Worm (Caenorhabditis elegans) whole organism, mixed stage, embryonic: Measurements from ENCODE around the gene clec-73.

ENCODE experiments used
- M03D4.4 ChIP-seq: sonication (generic microtip); optimal IDR thresholded peaks from 2 replicates; lab custom pipeline; 2017; ENCODE audit warnings: mild to moderate bottlenecking, missing genetic modification characterization, missing compliant biosample characterization
- bed-3 ChIP-seq: fragments of 200-800 bp; sonication (Bioruptor generic); optimal IDR thresholded peaks from 3 replicates; lab custom pipeline; 2018; ENCODE audit warnings: mild to moderate bottlenecking, missing genetic modification characterization, moderate library complexity, missing compliant biosample characterization
- blmp-1 ChIP-seq: fragments of 150-350 bp; optimal IDR thresholded peaks from 2 replicates; lab custom pipeline; 2014; ENCODE audit warnings: missing biosample characterization, missing genetic modification characterization
- ceh-39 ChIP-seq: fragments of 150-350 bp; optimal IDR thresholded peaks from 2 replicates; lab custom pipeline; 2014; ENCODE audit warnings: missing biosample characterization, missing genetic modification characterization
- ceh-43 ChIP-seq: fragments of 200-800 bp; sonication (Bioruptor generic); optimal IDR thresholded peaks from 2 replicates; lab custom pipeline; 2018; ENCODE audit warnings: mild to moderate bottlenecking, missing genetic modification characterization, moderate library complexity, missing compliant biosample characterization
- ceh-83 ChIP-seq: fragments of 200-800 bp; sonication (Bioruptor generic); optimal IDR thresholded peaks from 2 replicates; lab custom pipeline; 2018; ENCODE audit warnings: mild to moderate bottlenecking, missing genetic modification characterization, missing compliant biosample characterization
- ces-1 ChIP-seq: fragments of 150-350 bp; optimal IDR thresholded peaks from 2 replicates; lab custom pipeline; 2014; ENCODE audit warnings: missing biosample characterization, missing genetic modification reagents, missing genetic modification characterization
- cnd-1 ChIP-seq: fragments of 200-800 bp; sonication (Bioruptor generic); optimal IDR thresholded peaks from 2 replicates; lab custom pipeline; 2018; ENCODE audit warnings: mild to moderate bottlenecking, missing genetic modification characterization, missing compliant biosample characterization
- drap-1 ChIP-seq: fragments of 200-800 bp; sonication (Bioruptor generic); optimal IDR thresholded peaks from 3 replicates; lab custom pipeline; 2018; ENCODE audit warnings: mild to moderate bottlenecking, missing genetic modification characterization, missing compliant biosample characterization
- elt-1 ChIP-seq: sonication (generic microtip); optimal IDR thresholded peaks from 2 replicates; lab custom pipeline; 2017; ENCODE audit warnings: missing genetic modification characterization, mild to moderate bottlenecking, missing compliant biosample characterization, antibody characterized with exemption, moderate library complexity, borderline replicate concordance; ENCODE audit not compliant: insufficient read depth
- elt-3 ChIP-seq: fragments of 150-350 bp; optimal IDR thresholded peaks from 2 replicates; lab custom pipeline; 2014; ENCODE audit warnings: missing biosample characterization, missing genetic modification characterization
- flh-1 ChIP-seq: fragments of 200-800 bp; sonication (Bioruptor generic); optimal IDR thresholded peaks from 2 replicates; lab custom pipeline; 2018; ENCODE audit warnings: mild to moderate bottlenecking, missing genetic modification characterization, moderate library complexity, missing compliant biosample characterization
- ham-2 ChIP-seq: fragments of 200-800 bp; sonication (Bioruptor generic); optimal IDR thresholded peaks from 2 replicates; lab custom pipeline; 2018; ENCODE audit warnings: mild to moderate bottlenecking, missing genetic modification characterization, missing compliant biosample characterization
- hlh-1 ChIP-seq: fragments of 150-350 bp; optimal IDR thresholded peaks from 2 replicates; lab custom pipeline; 2014; ENCODE audit warnings: missing biosample characterization, missing genetic modification reagents, missing genetic modification characterization
- lin-13 ChIP-seq: fragments of 150-350 bp; optimal IDR thresholded peaks from 2 replicates; lab custom pipeline; 2014; ENCODE audit warnings: missing biosample characterization, missing genetic modification characterization
- lin-32 ChIP-seq: fragments of 200-800 bp; sonication (Bioruptor generic); optimal IDR thresholded peaks from 2 replicates; lab custom pipeline; 2018; ENCODE audit warnings: mild to moderate bottlenecking, missing genetic modification characterization, missing compliant biosample characterization
- lsy-2 ChIP-seq: fragments of 150-350 bp; optimal IDR thresholded peaks from 2 replicates; lab custom pipeline; 2014; ENCODE audit warnings: missing biosample characterization, missing genetic modification characterization
- mab-5 ChIP-seq: fragments of 150-350 bp; optimal IDR thresholded peaks from 2 replicates; lab custom pipeline; 2014; ENCODE audit warnings: missing biosample characterization, missing genetic modification characterization
- mls-2 ChIP-seq: sonication (generic microtip); optimal IDR thresholded peaks from 2 replicates; lab custom pipeline; 2016; ENCODE audit warnings: mild to moderate bottlenecking, missing genetic modification characterization, moderate library complexity, missing compliant biosample characterization
- nhr-12 ChIP-seq: fragments of 150-350 bp; optimal IDR thresholded peaks from 2 replicates; lab custom pipeline; 2014; ENCODE audit warnings: missing biosample characterization, missing genetic modification characterization
- nhr-2 ChIP-seq: fragments of 150-350 bp; optimal IDR thresholded peaks from 2 replicates; lab custom pipeline; 2014; ENCODE audit warnings: missing biosample characterization, missing genetic modification characterization
- nhr-237 ChIP-seq: fragments of 150-350 bp; optimal IDR thresholded peaks from 2 replicates; lab custom pipeline; 2014; ENCODE audit warnings: missing biosample characterization, missing genetic modification characterization
- nhr-28 ChIP-seq: fragments of 150-350 bp; optimal IDR thresholded peaks from 2 replicates; lab custom pipeline; 2014; ENCODE audit warnings: missing biosample characterization, missing genetic modification characterization
- nhr-76 ChIP-seq: sonication (generic microtip); optimal IDR thresholded peaks from 2 replicates; lab custom pipeline; 2017; ENCODE audit warnings: missing biosample characterization, missing genetic modification characterization
- pha-4 ChIP-seq: fragments of 150-350 bp; optimal IDR thresholded peaks from 2 replicates; lab custom pipeline; 2018; ENCODE audit warnings: missing biosample characterization, missing genetic modification reagents, missing genetic modification characterization
- sem-2 ChIP-seq: fragments of 200-800 bp; sonication (Bioruptor generic); optimal IDR thresholded peaks from 2 replicates; lab custom pipeline; 2018; ENCODE audit warnings: mild to moderate bottlenecking, missing genetic modification characterization, missing compliant biosample characterization
- snpc-4 ChIP-seq: fragments of 150-350 bp; optimal IDR thresholded peaks from 2 replicates; lab custom pipeline; 2014; ENCODE audit warnings: missing biosample characterization, missing genetic modification characterization
- sptf-1 ChIP-seq: sonication (generic microtip); optimal IDR thresholded peaks from 2 replicates; lab custom pipeline; 2017; ENCODE audit warnings: mild to moderate bottlenecking, missing genetic modification characterization, moderate library complexity, missing compliant biosample characterization
- tbx-8 ChIP-seq: fragments of 200-800 bp; sonication (Bioruptor generic); optimal IDR thresholded peaks from 2 replicates; lab custom pipeline; 2018; ENCODE audit warnings: mild to moderate bottlenecking, missing genetic modification characterization, moderate library complexity, missing compliant biosample characterization
- unc-120 ChIP-seq: sonication (generic microtip); optimal IDR thresholded peaks from 2 replicates; lab custom pipeline; 2017; ENCODE audit warnings: missing genetic modification characterization, missing compliant biosample characterization; ENCODE audit not compliant: poor library complexity, severe bottlenecking
- unc-39 ChIP-seq: fragments of 150-350 bp; optimal IDR thresholded peaks from 2 replicates; lab custom pipeline; 2014; ENCODE audit warnings: missing biosample characterization, missing genetic modification characterization
- zip-8 ChIP-seq: fragments of 150-350 bp; optimal IDR thresholded peaks from 2 replicates; lab custom pipeline; 2014; ENCODE audit warnings: missing biosample characterization, missing genetic modification characterization
- ztf-11 ChIP-seq: fragments of 150-350 bp; optimal IDR thresholded peaks from 2 replicates; lab custom pipeline; 2014; ENCODE audit warnings: missing biosample characterization, missing genetic modification characterization

Gene clec-73

ce11 chrIV:3917405-3917804 is 38.6 kb downstream of the clec-73 start, which contains the start of gene F56D6.14:
TSS of gene F56D6.14 (plus strand) at chrIV:3917705.
- TF ChIP-seq flh-1 (GFP tag; lab: Kevin White, UChicago) (no peak), hlh-1 (no peak), nhr-76 (tag; lab: Kevin White, UChicago) (no peak), zip-8 (tag; lab: Kevin White, UChicago) (no peak), snpc-4 (no peak), sem-2 (no peak), ham-2 (GFP tag; lab: Kevin White, UChicago) (no peak), ceh-83 (GFP tag; lab: Kevin White, UChicago) (no peak), ztf-11 (tag; lab: Kevin White, UChicago) (no peak), nhr-237 (tag; lab: Kevin White, UChicago) (no peak), bed-3 (GFP tag; lab: Kevin White, UChicago) (no peak), pha-4 (no peak), elt-1 (no peak)

DNA sequence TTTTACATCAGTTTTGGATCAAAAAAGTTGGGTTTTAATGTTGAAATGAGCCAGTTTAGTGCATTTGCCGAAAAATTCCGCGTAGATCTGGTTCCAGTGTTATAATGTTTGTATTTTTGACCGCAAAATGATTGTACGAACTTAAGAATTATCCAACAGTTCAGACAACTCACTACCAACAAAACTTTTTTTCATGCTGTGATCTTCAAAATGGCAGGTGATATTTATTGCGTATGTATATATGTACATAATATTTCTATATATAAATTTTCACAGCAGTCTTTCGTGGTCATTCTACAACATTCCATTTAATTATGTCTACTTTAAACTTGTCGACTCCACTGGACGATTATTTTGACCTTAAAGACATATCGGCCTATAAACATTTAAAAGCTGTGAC is 40.7 kb downstream of the clec-73 start, which contains the start of gene srz-20:
srz-20 (plus strand) TSS at position 301 of the 400 bp plus-strand sequence.
- TF ChIP-seq lin-13 (tag; lab: Kevin White, UChicago) (no peak), ces-1 (no peak), blmp-1 (no peak), ceh-39 (tag; lab: Kevin White, UChicago) (no peak), unc-120 (no peak), nhr-237 (tag; lab: Kevin White, UChicago) (no peak), unc-39 (tag; lab: Kevin White, UChicago) (no peak), bed-3 (GFP tag; lab: Kevin White, UChicago) (no peak), sptf-1 (tag; lab: Kevin White, UChicago) (no peak), nhr-28 (tag; lab: Kevin White, UChicago) (no peak), M03D4.4 (no peak), lin-32 (GFP tag; lab: Kevin White, UChicago) (no peak)
- TF ChIP-seq, all 35 proteins: peak for 0

DNA sequence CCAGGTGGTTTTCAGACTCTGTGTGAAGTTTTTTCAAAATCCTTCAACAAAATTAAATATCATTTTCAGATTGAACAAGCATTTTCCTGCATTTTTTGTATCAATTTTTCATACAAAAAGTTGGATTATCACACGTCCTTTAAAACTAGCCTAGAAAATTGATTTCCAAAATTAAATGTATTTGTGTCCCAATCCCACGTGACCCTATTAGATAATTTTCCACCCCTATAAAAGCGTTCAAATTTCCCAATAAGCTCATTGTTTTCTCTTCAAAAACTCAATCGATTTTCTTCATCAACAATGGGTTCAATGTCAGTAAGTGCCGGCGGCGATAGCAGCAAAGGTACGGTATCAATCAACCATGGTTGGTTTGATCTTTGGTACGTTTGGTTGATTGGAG is 41.5 kb downstream of the clec-73 start, which contains the start of gene F56D6.19:
F56D6.19 (plus strand) TSS at position 301 of the 400 bp plus-strand sequence.
- TF ChIP-seq cnd-1 (tag; lab: Kevin White, UChicago) (no peak), nhr-237 (tag; lab: Kevin White, UChicago) (no peak), pha-4 (no peak), blmp-1 (no peak), mab-5 (no peak), sptf-1 (tag; lab: Kevin White, UChicago) (no peak), drap-1 (no peak), tbx-8 (GFP tag; lab: Kevin White, UChicago) (no peak), elt-3 (tag; lab: Kevin White, UChicago) (no peak), nhr-76 (tag; lab: Kevin White, UChicago) (no peak), ztf-11 (tag; lab: Kevin White, UChicago) (no peak), ceh-83 (GFP tag; lab: Kevin White, UChicago) (no peak), flh-1 (GFP tag; lab: Kevin White, UChicago) (no peak), unc-120 (no peak)

ce11 chrIV:3912598-3912997 is 43.4 kb downstream of the clec-73 start, which contains the start of gene F56D6.20:
TSS of gene F56D6.20 (plus strand) at chrIV:3912898.
- TF ChIP-seq ceh-83 (GFP tag; lab: Kevin White, UChicago), result no peak
- TF ChIP-seq drap-1, result no peak
- no peak for TF ChIP-seq mls-2
- no peak for TF ChIP-seq elt-1
- no peak for TF ChIP-seq unc-39 (tag; lab: Kevin White, UChicago)
- TF ChIP-seq lsy-2 (tag; lab: Kevin White, UChicago), result no peak
- no peak for TF ChIP-seq ces-1
- no peak for TF ChIP-seq ceh-39 (tag; lab: Kevin White, UChicago)
- no peak for TF ChIP-seq tbx-8 (GFP tag; lab: Kevin White, UChicago)
- no peak for TF ChIP-seq bed-3 (GFP tag; lab: Kevin White, UChicago)
- no peak for TF ChIP-seq nhr-12 (tag; lab: Kevin White, UChicago)
- no peak for TF ChIP-seq cnd-1 (tag; lab: Kevin White, UChicago)
- TF ChIP-seq unc-120, result no peak
- no peak for TF ChIP-seq ztf-11 (tag; lab: Kevin White, UChicago)
- no peak for TF ChIP-seq M03D4.4
- TF ChIP-seq sptf-1 (tag; lab: Kevin White, UChicago), result no peak
- no peak for TF ChIP-seq nhr-2 (tag; lab: Kevin White, UChicago)
- no peak for TF ChIP-seq ceh-43 (GFP tag; lab: Kevin White, UChicago)
- no peak for TF ChIP-seq nhr-237 (tag; lab: Kevin White, UChicago)
- no peak for TF ChIP-seq zip-8 (tag; lab: Kevin White, UChicago)
- TF ChIP-seq, all 35 proteins: peak for 0
